Worm (Caenorhabditis elegans) whole organism, midembryonic: ENCODE measurements around the gene dpy-23.

ENCODE experiments used
- cog-1 ChIP-seq: sonication (generic microtip); optimal IDR thresholded peaks from 2 replicates; lab custom pipeline; 2016; ENCODE audit warnings: missing genetic modification characterization, missing compliant biosample characterization
- flt-1 ChIP-seq: fragments of 200-800 bp; sonication (Bioruptor generic); IDR thresholded peaks from 2 replicates; pipeline ENCODE4 v1.3.6; 2022; ENCODE audit warnings: missing genetic modification characterization, missing compliant biosample characterization
- med-1 ChIP-seq: sonication (generic microtip); optimal IDR thresholded peaks from 2 replicates; lab custom pipeline; 2017; ENCODE audit warnings: missing genetic modification characterization, mild to moderate bottlenecking, missing compliant biosample characterization, antibody characterized with exemption, missing genetic modification reagents; ENCODE audit not compliant: insufficient read depth
- ref-1 ChIP-seq: fragments of 200-800 bp; sonication (Bioruptor generic); conservative IDR thresholded peaks from 2 replicates; pipeline ENCODE4 v1.3.6; 2022; ENCODE audit warnings: missing genetic modification reagents, missing genetic modification characterization, missing compliant biosample characterization
- tab-1 ChIP-seq: fragments of 200-800 bp; sonication (Bioruptor generic); IDR thresholded peaks from 2 replicates; pipeline ENCODE4 v1.3.6; 2022; ENCODE audit warnings: missing genetic modification characterization, missing compliant biosample characterization
- ztf-23 ChIP-seq: fragments of 200-800 bp; sonication (Bioruptor generic); IDR thresholded peaks from 2 replicates; pipeline ENCODE4 v1.3.6; 2022; ENCODE audit warnings: missing genetic modification reagents, missing genetic modification characterization, missing compliant biosample characterization
- ztf-29 ChIP-seq: fragments of 200-800 bp; sonication (Bioruptor generic); IDR thresholded peaks from 2 replicates; pipeline ENCODE4 v1.3.6; 2022; ENCODE audit warnings: missing genetic modification reagents, missing genetic modification characterization, missing compliant biosample characterization

DNA sequence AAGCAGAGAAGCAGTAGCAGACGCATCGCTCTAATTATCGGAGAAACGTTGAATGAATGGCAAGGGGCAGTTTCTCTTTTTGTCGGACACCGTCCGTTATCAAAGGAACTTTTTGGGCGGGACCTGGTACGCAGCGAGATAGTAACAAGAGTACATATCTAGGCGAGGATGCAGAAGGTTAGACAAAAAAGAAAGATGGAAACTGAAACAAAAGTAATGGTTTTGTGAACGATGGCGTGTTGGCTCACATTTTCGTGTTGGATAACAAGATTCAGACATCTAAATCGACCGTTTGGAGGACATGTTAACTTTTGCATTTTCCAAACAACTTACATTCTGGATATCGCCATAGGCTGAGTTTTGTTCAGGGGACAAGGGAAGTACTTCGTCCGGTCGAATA is 31.7 kb upstream of the dpy-23 start, which contains the start of gene F14H12.6:
- TF ChIP-seq ref-1 (GFP tag; lab: Robert Waterston, UW) (no peak), med-1 (no peak), tab-1 (GFP tag; lab: Robert Waterston, UW) (no peak), cog-1 (tag; lab: Kevin White, UChicago) (no peak), ztf-23 (no peak), ztf-29 (GFP tag; lab: Robert Waterston, UW) (no peak), flt-1 (GFP tag; lab: Robert Waterston, UW) (no peak)
